Worm (Caenorhabditis elegans) whole organism, young adult: ENCODE data around the gene ttr-3.

Experiments used
- F49E8.2 ChIP-seq: sonication (generic microtip); optimal IDR thresholded peaks from 3 replicates; lab custom pipeline; 2017; ENCODE audit warnings: missing genetic modification characterization, mild to moderate bottlenecking, missing compliant biosample characterization, antibody characterized with exemption, moderate library complexity; ENCODE audit not compliant: insufficient read depth
- Y53G8AR.9 ChIP-seq: fragments of 200-800 bp; sonication (Bioruptor generic); conservative IDR thresholded peaks from 2 replicates; pipeline ENCODE4 v1.3.6; 2022; ENCODE audit warnings: missing genetic modification reagents, missing genetic modification characterization, missing compliant biosample characterization
- aptf-2 ChIP-seq: fragments of 200-800 bp; sonication (Bioruptor generic); conservative IDR thresholded peaks from 2 replicates; pipeline ENCODE4 v1.3.6; 2022; ENCODE audit warnings: missing genetic modification reagents, missing genetic modification characterization, missing compliant biosample characterization
- ceh-40 ChIP-seq: fragments of 200-800 bp; sonication (Bioruptor generic); IDR thresholded peaks from 2 replicates; pipeline ENCODE4 v1.3.6; 2022; ENCODE audit warnings: missing genetic modification characterization, missing compliant biosample characterization
- mes-4 ChIP-seq: sonication (generic microtip); optimal IDR thresholded peaks from 2 replicates; lab custom pipeline; 2016; ENCODE audit warnings: missing genotype, missing genetic modification characterization, missing compliant biosample characterization
- nhr-179 ChIP-seq: sonication (generic microtip); optimal IDR thresholded peaks from 2 replicates; lab custom pipeline; 2016; ENCODE audit warnings: mild to moderate bottlenecking, missing genetic modification characterization, missing compliant biosample characterization
- snpc-4 ChIP-seq, 5 experiments: fragments of 150-350 bp in 1 of 5; sonication (generic microtip) in 4 of 5; optimal IDR thresholded peaks; 2 replicates each; lab custom pipeline; 2014 to 2018; ENCODE audit warnings: missing genetic modification characterization in 5 of 5, missing biosample characterization in 3 of 5, antibody characterized with exemption in 2 of 5, mild to moderate bottlenecking in 2 of 5, missing compliant biosample characterization in 2 of 5, missing genotype in 2 of 5, moderate library complexity in 2 of 5, missing genetic modification reagents in 1 of 5
- unc-130 ChIP-seq: sonication (generic microtip); optimal IDR thresholded peaks from 2 replicates; lab custom pipeline; 2016; ENCODE audit warnings: missing genetic modification reagents, missing genetic modification characterization, missing compliant biosample characterization
- unc-62 ChIP-seq: fragments of 150-350 bp; optimal IDR thresholded peaks from 2 replicates; lab custom pipeline; 2014; ENCODE audit warnings: missing biosample characterization, missing genetic modification reagents, missing genetic modification characterization

- TF ChIP-seq ceh-40 (no peak), mes-4 (tag; lab: Kevin White, UChicago) (no peak), unc-62 (GFP tag; lab: Kevin White, UChicago) (no peak), snpc-4 (GFP tag; optimal IDR thresholded peaks at IDR 0.05; lab: Kevin White, UChicago) (no peak), snpc-4 (tag; optimal IDR thresholded peaks at IDR 0.05; lab: Kevin White, UChicago) (no peak), nhr-179 (tag; lab: Kevin White, UChicago) (no peak), F49E8.2 (tag; lab: Kevin White, UChicago) (no peak), Y53G8AR.9 (GFP tag; lab: Robert Waterston, UW) (no peak), aptf-2 (GFP tag; lab: Robert Waterston, UW) (no peak), unc-130 (GFP tag; lab: Kevin White, UChicago) (no peak)
Observed at ce11 chrIII:9928777-9929176, 2.2 kb upstream of the ttr-3 start, which contains the start of gene ttr-1.
